Fruit fly (Drosophila melanogaster): ENCODE data around the gene CG15459.

Gene CG15459

DNA sequence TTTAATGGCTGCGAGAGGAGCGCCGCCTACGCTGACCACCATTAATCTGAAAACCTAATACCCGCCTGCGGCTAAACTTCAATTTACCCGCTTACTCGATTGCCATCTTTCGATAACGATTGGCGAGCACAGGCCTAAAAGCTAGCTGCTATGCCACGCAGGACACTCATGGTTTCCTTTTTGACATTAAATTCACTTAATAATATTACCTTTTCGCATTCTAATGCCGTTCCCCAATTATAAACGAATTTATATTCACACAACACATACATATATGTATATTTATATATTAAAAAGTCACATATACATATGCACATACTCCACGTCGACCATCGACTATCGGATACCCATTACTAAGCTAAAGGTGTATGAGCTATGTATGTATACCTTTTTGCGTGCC is 23.7 kb downstream of the CG15459 start (continued):
- no peak for TF ChIP-seq CG1529 (GFP tag; optimal IDR thresholded peaks at IDR 0.05)
- TF ChIP-seq pzg (GFP tag; optimal IDR thresholded peaks at IDR 0.05) = peak; percentile 21
- TF ChIP-seq Sin3A (optimal IDR thresholded peaks at IDR 0.05) = no peak
- TF ChIP-seq CG18011 (GFP tag; optimal IDR thresholded peaks at IDR 0.05) = peak; percentile 95
- no peak for TF ChIP-seq tup (GFP tag; optimal IDR thresholded peaks at IDR 0.05)
- TF ChIP-seq nerfin-2 (GFP tag; IDR thresholded peaks at IDR 0.05; ENCODE audit: partially characterized antibody) = peak; percentile 45; the same call in 1 of the 2 replicates
- no peak for TF ChIP-seq gem (tag; optimal IDR thresholded peaks at IDR 0.05)
- TF ChIP-seq CG31365 (tag; optimal IDR thresholded peaks at IDR 0.05) = no peak
- TF ChIP-seq CG10431 (GFP tag; optimal IDR thresholded peaks at IDR 0.05) = no peak
- TF ChIP-seq crp (GFP tag; optimal IDR thresholded peaks at IDR 0.05) = no peak
- no peak for TF ChIP-seq peb (GFP tag; IDR thresholded peaks at IDR 0.05)
- no peak for TF ChIP-seq Spps (tag; optimal IDR thresholded peaks at IDR 0.05)
- no peak for TF ChIP-seq lmd (GFP tag; IDR thresholded peaks at IDR 0.05)
- TF ChIP-seq tna (GFP tag; IDR thresholded peaks at IDR 0.05; ENCODE audit: partially characterized antibody) = peak; percentile 44; the same call in 1 of the 2 replicates
- no peak for TF ChIP-seq MBD-R2 (GFP tag; IDR thresholded peaks at IDR 0.05)
- no peak for TF ChIP-seq cas (GFP tag; IDR thresholded peaks at IDR 0.05)
- TF ChIP-seq CG9797 (GFP tag; optimal IDR thresholded peaks at IDR 0.05) = no peak
- peak; percentile 22; the same call in 1 of the 2 replicates for TF ChIP-seq CG13287 (GFP tag; IDR thresholded peaks at IDR 0.05; ENCODE audit: partially characterized antibody)
- TF ChIP-seq CG12659 (GFP tag; optimal IDR thresholded peaks at IDR 0.05) = no peak
- TF ChIP-seq psq (GFP tag; optimal IDR thresholded peaks at IDR 0.05) = no peak
- TF ChIP-seq danr (GFP tag; IDR thresholded peaks at IDR 0.05) = no peak
- TF ChIP-seq yki (optimal IDR thresholded peaks at IDR 0.05) = no peak
- peak; percentile 58; the same call in 2 of the 3 replicates for TF ChIP-seq vnd (GFP tag; IDR thresholded peaks at IDR 0.05; ENCODE audit: partially characterized antibody)
- no peak for TF ChIP-seq CrebB (tag; optimal IDR thresholded peaks at IDR 0.05)
- no peak for TF ChIP-seq Neu2 (GFP tag; optimal IDR thresholded peaks at IDR 0.05; ENCODE audit: borderline replicate concordance)
- peak; percentile 63 for TF ChIP-seq Dref (GFP tag; IDR thresholded peaks at IDR 0.05)
- TF ChIP-seq da (GFP tag; optimal IDR thresholded peaks at IDR 0.05) = no peak
- TF ChIP-seq knrl (GFP tag; IDR thresholded peaks at IDR 0.05; ENCODE audit: partially characterized antibody) = peak; percentile 36; the same call in 1 of the 3 replicates
- TF ChIP-seq mld (GFP tag; IDR thresholded peaks at IDR 0.05; ENCODE audit: partially characterized antibody) = 0 out of 3 replicates have a peak, but pooled peaks have one; percentile 45
- TF ChIP-seq BEAF-32 (GFP tag; optimal IDR thresholded peaks at IDR 0.05) = peak; percentile 26
- no peak for TF ChIP-seq schlank (tag; optimal IDR thresholded peaks at IDR 0.05)
- no peak for TF ChIP-seq Hr78 (GFP tag; optimal IDR thresholded peaks at IDR 0.05)
- no peak for TF ChIP-seq CG8281 (tag; optimal IDR thresholded peaks at IDR 0.05)
- TF ChIP-seq CG10267 (tag; optimal IDR thresholded peaks at IDR 0.05) = no peak
- no peak for TF ChIP-seq CG11723 (GFP tag; optimal IDR thresholded peaks at IDR 0.05)
- TF ChIP-seq sens (GFP tag) = peak; percentile 11
- TF ChIP-seq sens-2 (GFP tag; IDR thresholded peaks at IDR 0.05) = no peak
- no peak for TF ChIP-seq Taf1 (GFP tag; IDR thresholded peaks at IDR 0.05)
- no peak for TF ChIP-seq CG10366 (GFP tag; IDR thresholded peaks at IDR 0.05)
- TF ChIP-seq Sry-β (GFP tag; optimal IDR thresholded peaks at IDR 0.05) = peak; percentile 75
- no peak for TF ChIP-seq slou (GFP tag; optimal IDR thresholded peaks at IDR 0.05)
- TF ChIP-seq ems (GFP tag; optimal IDR thresholded peaks at IDR 0.05) = no peak
- no peak for TF ChIP-seq CG33213 (GFP tag; optimal IDR thresholded peaks at IDR 0.05)
- no peak for TF ChIP-seq CG11504 (tag; optimal IDR thresholded peaks at IDR 0.05)
- no peak for TF ChIP-seq Chrac-16 (GFP tag; optimal IDR thresholded peaks at IDR 0.05)
- TF ChIP-seq CG7786 (GFP tag; optimal IDR thresholded peaks at IDR 0.05) = no peak
- no peak for TF ChIP-seq CG4707 (GFP tag; optimal IDR thresholded peaks at IDR 0.05)
- TF ChIP-seq CG17385 (GFP tag; optimal IDR thresholded peaks at IDR 0.05) = no peak
- TF ChIP-seq CG3163 (GFP tag; optimal IDR thresholded peaks at IDR 0.05) = no peak
- TF ChIP-seq CG14860 (GFP tag; IDR thresholded peaks at IDR 0.05; ENCODE audit: partially characterized antibody) = peak; percentile 73
